Worm (Caenorhabditis elegans): ENCODE measurements around the gene srw-10.

DNA sequence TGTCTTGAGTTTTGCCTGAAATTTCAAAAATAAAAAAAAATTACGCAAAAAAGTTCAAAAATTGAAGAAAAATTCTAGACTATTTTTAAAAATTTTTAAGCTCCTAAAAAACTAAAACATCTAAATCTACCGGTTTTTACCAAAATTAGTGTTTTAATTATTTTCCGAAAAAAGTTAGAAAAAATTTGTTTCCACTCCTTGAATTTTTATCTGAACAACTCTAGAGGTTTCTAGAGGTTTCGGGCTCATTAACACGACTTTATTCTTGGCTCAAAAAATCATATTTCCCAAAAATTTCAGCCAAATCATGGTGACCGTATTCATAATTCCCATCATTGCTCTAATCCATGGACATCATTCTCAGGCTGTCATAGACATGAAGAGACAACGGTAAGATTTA is 29.7 kb downstream of the srw-10 start, which contains the start of gene lgc-37:
- no peak for TF ChIP-seq xnd-1 (tag; optimal IDR thresholded peaks at IDR 0.05)
- TF ChIP-seq chd-7 (tag; optimal IDR thresholded peaks at IDR 0.05): no peak
- no peak for TF ChIP-seq snpc-4 (GFP tag; optimal IDR thresholded peaks at IDR 0.05)
- TF ChIP-seq snpc-4 (tag; optimal IDR thresholded peaks at IDR 0.05): no peak
- TF ChIP-seq ets-4 (GFP tag; optimal IDR thresholded peaks at IDR 0.05): no peak
- no peak for TF ChIP-seq Y79H2A.3 (GFP tag; conservative IDR thresholded peaks at IDR 0.05)
- TF ChIP-seq F49E8.2 (tag; optimal IDR thresholded peaks at IDR 0.05; ENCODE audit: insufficient read depth): no peak
- TF ChIP-seq B0261.1 (tag; optimal IDR thresholded peaks at IDR 0.05): no peak
- TF ChIP-seq snpc-1.1 (tag; optimal IDR thresholded peaks at IDR 0.05; ENCODE audit: insufficient read depth): no peak
- no peak for TF ChIP-seq ceh-100 (GFP tag; IDR thresholded peaks at IDR 0.05)
- no peak for TF ChIP-seq ztf-28 (GFP tag; IDR thresholded peaks at IDR 0.05)
- TF ChIP-seq ztf-3 (GFP tag; optimal IDR thresholded peaks at IDR 0.05): no peak
- TF ChIP-seq unc-62 (GFP tag; optimal IDR thresholded peaks at IDR 0.05): no peak
- no peak for TF ChIP-seq pha-4 (tag; optimal IDR thresholded peaks at IDR 0.05)
